Fruit fly (Drosophila melanogaster) whole organism, wandering third instar larva: ENCODE results near the gene Spn.

Experiments used
- Abd-B ChIP-seq: fragments of >200 bp; optimal IDR thresholded peaks from 2 replicates; lab custom pipeline; 2017; ENCODE audit warnings: missing biosample characterization, missing genetic modification characterization
- CG32264 ChIP-seq: fragments of 200-800 bp; sonication (Bioruptor generic); optimal IDR thresholded peaks from 2 replicates; lab custom pipeline; 2016; ENCODE audit warnings: missing biosample characterization, missing genetic modification characterization
- CG9705 ChIP-seq: fragments of 200-800 bp; sonication (Bioruptor generic); optimal IDR thresholded peaks from 2 replicates; lab custom pipeline; 2018; ENCODE audit warnings: missing biosample characterization, mild to moderate bottlenecking, missing genetic modification characterization
- CrebA ChIP-seq: fragments of 200-800 bp; sonication (Bioruptor generic); optimal IDR thresholded peaks from 2 replicates; lab custom pipeline; 2016; ENCODE audit warnings: missing biosample characterization, mild to moderate bottlenecking, missing genetic modification characterization, borderline replicate concordance
- Dfd ChIP-seq: fragments of >200 bp; optimal IDR thresholded peaks from 2 replicates; lab custom pipeline; 2017; ENCODE audit warnings: missing biosample characterization, missing genetic modification characterization
- Dif ChIP-seq: fragments of 200-275, 200-300 bp; sonication (Bioruptor generic); optimal IDR thresholded peaks from 2 replicates; lab custom pipeline; 2018; ENCODE audit warnings: missing biosample characterization, missing genetic modification characterization; ENCODE audit not compliant: partially characterized antibody
- GATAd ChIP-seq: sonication (Bioruptor generic); optimal IDR thresholded peaks from 2 replicates; lab custom pipeline; 2016; ENCODE audit warnings: missing biosample characterization, missing genetic modification characterization
- HLH106 ChIP-seq: fragments of 200-800 bp; optimal IDR thresholded peaks from 3 replicates; lab custom pipeline; 2019; ENCODE audit warnings: missing biosample characterization, mild to moderate bottlenecking, missing genetic modification characterization, moderate library complexity
- Hnf4 ChIP-seq: fragments of 200-800 bp; sonication (Bioruptor generic); optimal IDR thresholded peaks from 2 replicates; lab custom pipeline; 2016; ENCODE audit warnings: missing biosample characterization, mild to moderate bottlenecking, missing genetic modification characterization
- Hr78 ChIP-seq: fragments of >200 bp; optimal IDR thresholded peaks from 2 replicates; lab custom pipeline; 2017; ENCODE audit warnings: missing biosample characterization, missing genetic modification characterization
- Hr83 ChIP-seq: fragments of 200-300 bp; sonication (Bioruptor generic); optimal IDR thresholded peaks from 2 replicates; lab custom pipeline; 2016; ENCODE audit warnings: missing biosample characterization, mild to moderate bottlenecking, missing genetic modification characterization, moderate library complexity; ENCODE audit not compliant: poor library complexity, severe bottlenecking
- Jra ChIP-seq: sonication (Bioruptor generic); optimal IDR thresholded peaks from 2 replicates; lab custom pipeline; 2016; ENCODE audit warnings: missing biosample characterization, missing genetic modification characterization
- Mio ChIP-seq: sonication (Bioruptor generic); optimal IDR thresholded peaks from 2 replicates; lab custom pipeline; 2016; ENCODE audit warnings: missing biosample characterization, missing genetic modification characterization
- Myc ChIP-seq: fragments of >200 bp; optimal IDR thresholded peaks from 2 replicates; lab custom pipeline; 2017
- N ChIP-seq: fragments of >200 bp; optimal IDR thresholded peaks from 2 replicates; lab custom pipeline; 2018; ENCODE audit warnings: missing biosample characterization, missing external identifiers, missing genetic modification characterization
- OdsH ChIP-seq: fragments of 200-800 bp; sonication (Bioruptor generic); optimal IDR thresholded peaks from 2 replicates; lab custom pipeline; 2016; ENCODE audit warnings: missing biosample characterization, mild to moderate bottlenecking, missing genetic modification characterization
- Rel ChIP-seq, 2 experiments: fragments of 200-800 bp; sonication (Bioruptor generic) in 1 of 2; optimal IDR thresholded peaks; 2 replicates in 1 of 2; 3 replicates in 1 of 2; lab custom pipeline; 2016 to 2019; ENCODE audit warnings: mild to moderate bottlenecking in 2 of 2, missing biosample characterization in 2 of 2, missing genetic modification characterization in 2 of 2, moderate library complexity in 1 of 2
- Sp1 ChIP-seq: fragments of 200-800 bp; sonication (Bioruptor generic); optimal IDR thresholded peaks from 3 replicates; lab custom pipeline; 2019; ENCODE audit warnings: missing biosample characterization, mild to moderate bottlenecking, missing genetic modification characterization, moderate library complexity
- Vsx2 ChIP-seq: fragments of 200-300, 225-300 bp; sonication (Bioruptor generic); optimal IDR thresholded peaks from 2 replicates; lab custom pipeline; 2018; ENCODE audit warnings: missing biosample characterization, missing genetic modification characterization; ENCODE audit not compliant: partially characterized antibody
- br ChIP-seq: fragments of 200-800 bp; sonication (Bioruptor generic); optimal IDR thresholded peaks from 2 replicates; lab custom pipeline; 2016; ENCODE audit warnings: missing biosample characterization, missing genetic modification characterization
- brk ChIP-seq: fragments of 200-800 bp; sonication (Bioruptor generic); optimal IDR thresholded peaks from 2 replicates; lab custom pipeline; 2016; ENCODE audit warnings: missing biosample characterization, mild to moderate bottlenecking, missing genetic modification characterization
- dl ChIP-seq, 2 experiments: fragments of 175-275, 200-275 bp in 1 of 2; fragments of 200-275 bp in 1 of 2; sonication (Bioruptor generic); optimal IDR thresholded peaks; lab custom pipeline; 2018; ENCODE audit warnings: mild to moderate bottlenecking in 2 of 2, missing biosample characterization in 2 of 2, missing genetic modification characterization in 2 of 2, moderate library complexity in 2 of 2; ENCODE audit not compliant: partially characterized antibody in 2 of 2, insufficient read depth in 1 of 2
- dmrt93B ChIP-seq: fragments of 200-800 bp; sonication (Bioruptor generic); optimal IDR thresholded peaks from 2 replicates; lab custom pipeline; 2018; ENCODE audit warnings: missing biosample characterization, mild to moderate bottlenecking, missing genetic modification characterization
- dsf ChIP-seq: sonication (Bioruptor generic); optimal IDR thresholded peaks from 2 replicates; lab custom pipeline; 2016; ENCODE audit warnings: missing biosample characterization, missing genetic modification characterization, borderline replicate concordance
- ey ChIP-seq: fragments of 200-800 bp; sonication (Bioruptor generic); optimal IDR thresholded peaks from 2 replicates; lab custom pipeline; 2016; ENCODE audit warnings: missing biosample characterization, missing genetic modification characterization
- foxo ChIP-seq, 2 experiments: fragments of 200-800 bp; sonication (Bioruptor generic); optimal IDR thresholded peaks; 2 replicates in 1 of 2; 3 replicates in 1 of 2; lab custom pipeline; 2016 to 2017; ENCODE audit warnings: missing biosample characterization in 2 of 2, missing genetic modification characterization in 2 of 2
- fru ChIP-seq: fragments of 200-800 bp; sonication (Bioruptor generic); optimal IDR thresholded peaks from 3 replicates; lab custom pipeline; 2016; ENCODE audit warnings: missing biosample characterization, mild to moderate bottlenecking, missing genetic modification characterization
- h ChIP-seq: fragments of 200-800 bp; sonication (Bioruptor generic); optimal IDR thresholded peaks from 3 replicates; lab custom pipeline; 2016; ENCODE audit warnings: missing biosample characterization, mild to moderate bottlenecking, missing genetic modification characterization
- jim ChIP-seq: fragments of 175-275, 200-325 bp; sonication (Bioruptor generic); optimal IDR thresholded peaks from 2 replicates; lab custom pipeline; 2016; ENCODE audit warnings: missing biosample characterization, mild to moderate bottlenecking, missing genetic modification characterization
- lola ChIP-seq: fragments of >200 bp; optimal IDR thresholded peaks from 2 replicates; lab custom pipeline; 2017; ENCODE audit warnings: missing biosample characterization, missing genetic modification characterization
- pan ChIP-seq: fragments of >200 bp; optimal IDR thresholded peaks from 2 replicates; lab custom pipeline; 2017
- psq ChIP-seq: fragments of 200-800 bp; sonication (Bioruptor generic); optimal IDR thresholded peaks from 3 replicates; lab custom pipeline; 2017; ENCODE audit warnings: missing biosample characterization, mild to moderate bottlenecking, missing genetic modification characterization, moderate library complexity
- rgr ChIP-seq: fragments of 200-800 bp; sonication (Bioruptor generic); optimal IDR thresholded peaks from 3 replicates; lab custom pipeline; 2016; ENCODE audit warnings: missing biosample characterization, mild to moderate bottlenecking, missing genetic modification characterization
- sage ChIP-seq: fragments of 200-800 bp; sonication (Bioruptor generic); optimal IDR thresholded peaks from 2 replicates; lab custom pipeline; 2016; ENCODE audit warnings: missing biosample characterization, mild to moderate bottlenecking, missing genetic modification characterization
- sv ChIP-seq: fragments of 200-800 bp; sonication (Bioruptor generic); optimal IDR thresholded peaks from 3 replicates; lab custom pipeline; 2016; ENCODE audit warnings: missing biosample characterization, missing genetic modification characterization
- tai ChIP-seq: sonication (Bioruptor generic); optimal IDR thresholded peaks from 2 replicates; lab custom pipeline; 2016; ENCODE audit warnings: missing biosample characterization, missing genetic modification characterization
- usp ChIP-seq: fragments of >200 bp; optimal IDR thresholded peaks from 2 replicates; lab custom pipeline; 2017; ENCODE audit warnings: missing biosample characterization, missing genetic modification characterization
- woc ChIP-seq: sonication (Bioruptor generic); optimal IDR thresholded peaks from 2 replicates; lab custom pipeline; 2016; ENCODE audit warnings: missing biosample characterization, mild to moderate bottlenecking, missing genetic modification characterization

Spn gene

dm6 chr3L:2570269-2570723, 16.2 kb upstream of the Spn start:
- TF ChIP-seq Vsx2 (GFP tag; lab: Kevin White, UChicago) (no peak), brk (GFP tag; lab: Kevin White, UChicago) (peak; percentile 16), usp (GFP tag; lab: Kevin White, UChicago) (no peak), CG32264 (peak; percentile 12), Dif (GFP tag; lab: Kevin White, UChicago) (no peak), woc (GFP tag; lab: Kevin White, UChicago) (peak; percentile 42), CG9705 (GFP tag; lab: Kevin White, UChicago) (no peak), CrebA (no peak), rgr (GFP tag; lab: Kevin White, UChicago) (peak; percentile 78), psq (GFP tag; lab: Kevin White, UChicago) (peak; percentile 66), Hnf4 (GFP tag; lab: Kevin White, UChicago) (peak; percentile 67), GATAd (GFP tag; lab: Kevin White, UChicago) (no peak), lola (no peak), jim (GFP tag; lab: Kevin White, UChicago) (no peak), foxo (GFP tag; optimal IDR thresholded peaks at IDR 0.05; lab: Kevin White, UChicago) (peak; percentile 27 to 78), Jra (GFP tag; lab: Kevin White, UChicago) (no peak), dsf (GFP tag; lab: Kevin White, UChicago) (no peak), Hr78 (no peak), Dfd (GFP tag; lab: Kevin White, UChicago) (no peak), pan (lab: Kevin White, UChicago) (no peak), sage (GFP tag; lab: Kevin White, UChicago) (peak; percentile 41), Sp1 (GFP tag; lab: Kevin White, UChicago) (peak; percentile 50), HLH106 (peak; percentile 32), Rel (GFP tag; optimal IDR thresholded peaks at IDR 0.05; lab: Kevin White, UChicago) (no peak), Rel (tag; optimal IDR thresholded peaks at IDR 0.05; lab: Kevin White, UChicago) (no peak), dmrt93B (GFP tag; lab: Kevin White, UChicago) (no peak), br (GFP tag; lab: Kevin White, UChicago) (peak; percentile 74), ey (GFP tag; lab: Kevin White, UChicago) (peak; percentile 78), h (GFP tag; lab: Kevin White, UChicago) (peak; percentile 77), dl (GFP tag; optimal IDR thresholded peaks at IDR 0.05; lab: Kevin White, UChicago; ENCODE audit: insufficient read depth in 1 of 2, partially characterized antibody in 2 of 2) (no peak), Mio (GFP tag; lab: Kevin White, UChicago) (no peak), N (no peak), tai (GFP tag; lab: Kevin White, UChicago) (no peak), Abd-B (no peak), Hr83 (GFP tag; lab: Kevin White, UChicago) (no peak), sv (no peak), fru (peak; percentile 80), Myc (lab: Kevin White, UChicago) (no peak), OdsH (GFP tag; lab: Kevin White, UChicago) (peak; percentile 71)
- TF ChIP-seq, all 38 proteins: peak for 15

- TF ChIP-seq Jra (GFP tag; lab: Kevin White, UChicago) (no peak), pan (lab: Kevin White, UChicago) (no peak), jim (GFP tag; lab: Kevin White, UChicago) (no peak), Sp1 (GFP tag; lab: Kevin White, UChicago) (no peak), tai (GFP tag; lab: Kevin White, UChicago) (no peak), CG9705 (GFP tag; lab: Kevin White, UChicago) (no peak), dmrt93B (GFP tag; lab: Kevin White, UChicago) (no peak), usp (GFP tag; lab: Kevin White, UChicago) (no peak), Dfd (GFP tag; lab: Kevin White, UChicago) (no peak), Vsx2 (GFP tag; lab: Kevin White, UChicago) (no peak), Hr83 (GFP tag; lab: Kevin White, UChicago) (no peak), OdsH (GFP tag; lab: Kevin White, UChicago) (no peak), GATAd (GFP tag; lab: Kevin White, UChicago) (no peak), lola (no peak), CrebA (no peak), br (GFP tag; lab: Kevin White, UChicago) (no peak), Rel (GFP tag; optimal IDR thresholded peaks at IDR 0.05; lab: Kevin White, UChicago) (no peak), Rel (tag; optimal IDR thresholded peaks at IDR 0.05; lab: Kevin White, UChicago) (no peak)
These were observed 14.2 kb upstream of the Spn start for dm6 chr3L:2568274-2568673.
